Worm (Caenorhabditis elegans) whole organism, L2 larva: ENCODE data around the gene pgp-7.

Source experiments
- C34F6.9 ChIP-seq: fragments of 150-350 bp; optimal IDR thresholded peaks from 2 replicates; lab custom pipeline; 2014; ENCODE audit warnings: missing biosample characterization, missing genetic modification characterization
- F13H6.1 ChIP-seq: sonication (generic microtip); optimal IDR thresholded peaks from 2 replicates; lab custom pipeline; 2016; ENCODE audit warnings: missing genetic modification characterization, missing compliant biosample characterization
- R02D3.7 ChIP-seq: fragments of 150-350 bp; optimal IDR thresholded peaks from 2 replicates; lab custom pipeline; 2014; ENCODE audit warnings: missing biosample characterization, missing genetic modification characterization
- Y55F3AM.14 ChIP-seq: fragments of 200-800 bp; sonication (Bioruptor generic); optimal IDR thresholded peaks from 2 replicates; lab custom pipeline; 2018; ENCODE audit warnings: mild to moderate bottlenecking, missing genetic modification characterization, missing compliant biosample characterization
- ZK546.5 ChIP-seq: sonication (generic microtip); optimal IDR thresholded peaks from 2 replicates; lab custom pipeline; 2017; ENCODE audit warnings: missing biosample characterization, missing genetic modification characterization
- alr-1 ChIP-seq: fragments of 150-350 bp; optimal IDR thresholded peaks from 2 replicates; lab custom pipeline; 2014; ENCODE audit warnings: missing biosample characterization, missing genetic modification characterization
- aly-2 ChIP-seq: fragments of 150-350 bp; optimal IDR thresholded peaks from 2 replicates; lab custom pipeline; 2014; ENCODE audit warnings: missing biosample characterization, missing genetic modification characterization
- ama-1 ChIP-seq: fragments of 150-350 bp; optimal IDR thresholded peaks from 2 replicates; lab custom pipeline; 2018; ENCODE audit warnings: inconsistent platforms
- blmp-1 ChIP-seq: sonication (generic microtip); optimal IDR thresholded peaks from 2 replicates; lab custom pipeline; 2017; ENCODE audit warnings: missing genetic modification characterization, mild to moderate bottlenecking, missing compliant biosample characterization, antibody characterized with exemption, moderate library complexity; ENCODE audit not compliant: insufficient read depth
- ceh-16 ChIP-seq: fragments of 150-350 bp; optimal IDR thresholded peaks from 2 replicates; lab custom pipeline; 2014; ENCODE audit warnings: missing biosample characterization, missing genetic modification characterization
- ceh-82 ChIP-seq: fragments of 150-350 bp; optimal IDR thresholded peaks from 2 replicates; lab custom pipeline; 2014; ENCODE audit warnings: missing biosample characterization, missing genetic modification characterization
- crh-2 ChIP-seq: sonication (generic microtip); optimal IDR thresholded peaks from 2 replicates; lab custom pipeline; 2017; ENCODE audit warnings: missing biosample characterization, missing genetic modification characterization
- dmd-4 ChIP-seq: sonication (generic microtip); optimal IDR thresholded peaks from 2 replicates; lab custom pipeline; 2017; ENCODE audit warnings: missing biosample characterization, missing genetic modification characterization
- egl-27 ChIP-seq: sonication (generic microtip); optimal IDR thresholded peaks from 3 replicates; lab custom pipeline; 2017; ENCODE audit warnings: missing biosample characterization, missing genetic modification reagents, missing genetic modification characterization
- elt-1 ChIP-seq: fragments of 150-350 bp; optimal IDR thresholded peaks from 2 replicates; lab custom pipeline; 2014; ENCODE audit warnings: missing biosample characterization, missing genetic modification characterization
- elt-3 ChIP-seq: sonication (generic microtip); optimal IDR thresholded peaks from 2 replicates; lab custom pipeline; 2017; ENCODE audit warnings: missing biosample characterization, missing genetic modification characterization
- fos-1 ChIP-seq: fragments of 150-350 bp; optimal IDR thresholded peaks from 2 replicates; lab custom pipeline; 2014; ENCODE audit warnings: missing biosample characterization, missing genetic modification characterization
- gmeb-1 ChIP-seq: fragments of 150-350 bp; optimal IDR thresholded peaks from 2 replicates; lab custom pipeline; 2014; ENCODE audit warnings: missing biosample characterization, missing genetic modification characterization
- lin-11 ChIP-seq: fragments of 150-350 bp; sonication (generic microtip); optimal IDR thresholded peaks from 2 replicates; lab custom pipeline; 2014; ENCODE audit warnings: missing biosample characterization, missing genetic modification characterization, inconsistent platforms, mixed read lengths
- lin-13 ChIP-seq: fragments of 150-350 bp; optimal IDR thresholded peaks from 2 replicates; lab custom pipeline; 2014; ENCODE audit warnings: missing biosample characterization, missing genetic modification reagents, missing genetic modification characterization
- lin-39 ChIP-seq: fragments of 150-350 bp; optimal IDR thresholded peaks from 2 replicates; lab custom pipeline; 2014; ENCODE audit warnings: missing biosample characterization, missing genetic modification reagents, missing genetic modification characterization
- lsy-2 ChIP-seq, 2 experiments: fragments of 150-350 bp in 1 of 2; sonication (generic microtip) in 1 of 2; optimal IDR thresholded peaks; 2 replicates each; lab custom pipeline; 2014 to 2017; ENCODE audit warnings: missing biosample characterization in 2 of 2, missing genetic modification characterization in 2 of 2
- mab-5 ChIP-seq: fragments of 150-350 bp; optimal IDR thresholded peaks from 2 replicates; lab custom pipeline; 2014; ENCODE audit warnings: missing biosample characterization, missing genetic modification characterization
- mbf-1 ChIP-seq: sonication (generic microtip); optimal IDR thresholded peaks from 2 replicates; lab custom pipeline; 2017; ENCODE audit warnings: missing biosample characterization, missing genetic modification characterization
- mdl-1 ChIP-seq, 2 experiments: fragments of 150-350 bp in 1 of 2; sonication (generic microtip) in 1 of 2; optimal IDR thresholded peaks; 2 replicates each; lab custom pipeline; 2017; ENCODE audit warnings: missing biosample characterization in 2 of 2, missing genetic modification characterization in 2 of 2
- nhr-10 ChIP-seq: sonication (generic microtip); optimal IDR thresholded peaks from 2 replicates; lab custom pipeline; 2017; ENCODE audit warnings: missing biosample characterization, missing genetic modification characterization
- nhr-11 ChIP-seq: fragments of 150-350 bp; optimal IDR thresholded peaks from 2 replicates; lab custom pipeline; 2014; ENCODE audit warnings: missing biosample characterization, missing genetic modification characterization
- nhr-12 ChIP-seq: fragments of 150-350 bp; optimal IDR thresholded peaks from 2 replicates; lab custom pipeline; 2014; ENCODE audit warnings: missing biosample characterization, missing genetic modification characterization
- nhr-129 ChIP-seq: fragments of 150-350 bp; optimal IDR thresholded peaks from 2 replicates; lab custom pipeline; 2014; ENCODE audit warnings: missing biosample characterization, missing genetic modification characterization
- nhr-21 ChIP-seq: fragments of 150-350 bp; optimal IDR thresholded peaks from 2 replicates; lab custom pipeline; 2014; ENCODE audit warnings: missing biosample characterization, missing genetic modification characterization
- nhr-23 ChIP-seq: fragments of 150-350 bp; optimal IDR thresholded peaks from 2 replicates; lab custom pipeline; 2014; ENCODE audit warnings: missing biosample characterization, missing genetic modification reagents, missing genetic modification characterization
- nhr-237 ChIP-seq: fragments of 150-350 bp; optimal IDR thresholded peaks from 2 replicates; lab custom pipeline; 2014; ENCODE audit warnings: missing biosample characterization, missing genetic modification characterization
- nhr-25 ChIP-seq: fragments of 150-350 bp; sonication (generic microtip); optimal IDR thresholded peaks from 3 replicates; lab custom pipeline; 2014; ENCODE audit warnings: missing biosample characterization, missing genetic modification characterization
- nhr-6 ChIP-seq: fragments of 150-350 bp; optimal IDR thresholded peaks from 2 replicates; lab custom pipeline; 2014; ENCODE audit warnings: missing biosample characterization, missing genetic modification characterization
- nhr-77 ChIP-seq: fragments of 150-350 bp; optimal IDR thresholded peaks from 2 replicates; lab custom pipeline; 2014; ENCODE audit warnings: missing biosample characterization, missing genetic modification characterization
- peb-1 ChIP-seq: fragments of 150-350 bp; optimal IDR thresholded peaks from 2 replicates; lab custom pipeline; 2014; ENCODE audit warnings: missing biosample characterization, missing genetic modification characterization
- sem-4 ChIP-seq: fragments of 150-350 bp; optimal IDR thresholded peaks from 2 replicates; lab custom pipeline; 2014; ENCODE audit warnings: missing biosample characterization, missing genetic modification reagents, missing genetic modification characterization
- skn-1 ChIP-seq: sonication (generic microtip); optimal IDR thresholded peaks from 2 replicates; lab custom pipeline; 2017; ENCODE audit warnings: missing biosample characterization, missing genetic modification characterization
- sma-3 ChIP-seq: sonication (generic microtip); optimal IDR thresholded peaks from 2 replicates; lab custom pipeline; 2016; ENCODE audit warnings: missing genetic modification reagents, missing genetic modification characterization, missing compliant biosample characterization
- sma-9 ChIP-seq, 2 experiments: fragments of 150-350 bp in 1 of 2; sonication (generic microtip) in 1 of 2; optimal IDR thresholded peaks; 2 replicates each; lab custom pipeline; 2014 to 2016; ENCODE audit warnings: missing genetic modification characterization in 2 of 2, mild to moderate bottlenecking in 1 of 2, missing biosample characterization in 1 of 2, missing compliant biosample characterization in 1 of 2, missing genetic modification reagents in 1 of 2, moderate library complexity in 1 of 2
- snpc-4 ChIP-seq: fragments of 150-350 bp; optimal IDR thresholded peaks from 2 replicates; lab custom pipeline; 2014; ENCODE audit warnings: missing biosample characterization, missing genetic modification characterization
- unc-39 ChIP-seq: fragments of 150-350 bp; optimal IDR thresholded peaks from 2 replicates; lab custom pipeline; 2014; ENCODE audit warnings: missing biosample characterization, missing genetic modification characterization
- unc-55 ChIP-seq: fragments of 150-350 bp; sonication (generic microtip); optimal IDR thresholded peaks from 3 replicates; lab custom pipeline; 2014; ENCODE audit warnings: missing biosample characterization, missing genetic modification reagents, missing genetic modification characterization
- unc-62 ChIP-seq: fragments of 150-350 bp; optimal IDR thresholded peaks from 2 replicates; lab custom pipeline; 2014; ENCODE audit warnings: missing biosample characterization, missing genetic modification reagents, missing genetic modification characterization
- zag-1 ChIP-seq: fragments of 150-350 bp; optimal IDR thresholded peaks from 2 replicates; lab custom pipeline; 2014; ENCODE audit warnings: missing biosample characterization, missing genetic modification characterization
- ztf-1 ChIP-seq: fragments of 200-800 bp; sonication (Bioruptor generic); conservative IDR thresholded peaks from 2 replicates; pipeline ENCODE4 v1.3.6; 2022; ENCODE audit warnings: missing genetic modification characterization, missing compliant biosample characterization
- ztf-11 ChIP-seq: sonication (generic microtip); optimal IDR thresholded peaks from 2 replicates; lab custom pipeline; 2017; ENCODE audit warnings: missing biosample characterization, missing genetic modification characterization
- ztf-4 ChIP-seq: fragments of 150-350 bp; optimal IDR thresholded peaks from 2 replicates; lab custom pipeline; 2014; ENCODE audit warnings: missing biosample characterization, missing genetic modification characterization

The pgp-7 gene

DNA sequence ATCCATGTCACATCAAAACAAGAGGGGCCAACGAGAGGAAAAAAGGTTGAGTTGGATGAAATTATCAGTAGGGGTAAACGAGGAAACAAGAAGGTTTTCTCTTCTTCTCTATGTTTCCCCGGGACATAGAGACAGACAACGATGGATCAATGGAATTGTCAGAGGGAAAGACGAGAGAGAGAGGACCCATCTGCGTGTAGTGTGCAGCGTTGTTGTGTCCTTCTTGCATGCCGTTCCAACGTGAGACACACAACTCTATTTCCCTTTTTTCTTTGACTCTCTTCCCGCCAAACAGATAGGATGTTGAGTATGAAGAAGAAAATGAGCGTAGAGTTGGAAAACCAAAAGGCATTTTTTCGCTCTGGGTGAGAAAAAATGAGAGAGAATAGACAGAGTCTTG, 30.9 kb upstream of the pgp-7 start:
- TF ChIP-seq blmp-1 (tag; lab: Kevin White, UChicago) (peak; percentile 15), sma-9 (GFP tag; optimal IDR thresholded peaks at IDR 0.05; lab: Kevin White, UChicago) (peak; percentile 88), sma-9 (tag; optimal IDR thresholded peaks at IDR 0.05; lab: Kevin White, UChicago) (no peak), nhr-21 (tag; lab: Kevin White, UChicago) (peak; percentile 66), ZK546.5 (tag; lab: Kevin White, UChicago) (no peak), unc-39 (no peak), mab-5 (tag; lab: Kevin White, UChicago) (peak; percentile 50), ama-1 (no peak), nhr-10 (no peak), lin-11 (no peak), peb-1 (tag; lab: Kevin White, UChicago) (no peak), sem-4 (peak; percentile 17), ztf-4 (tag; lab: Kevin White, UChicago) (no peak), C34F6.9 (peak; percentile 88), nhr-25 (tag; lab: Kevin White, UChicago) (peak; percentile 9), lin-39 (tag; lab: Kevin White, UChicago) (no peak), nhr-12 (no peak), R02D3.7 (no peak), fos-1 (tag; lab: Kevin White, UChicago) (peak; percentile 45), skn-1 (tag; lab: Kevin White, UChicago) (no peak), unc-55 (peak; percentile 83), elt-3 (tag; lab: Kevin White, UChicago) (no peak), ceh-16 (no peak), unc-62 (GFP tag; lab: Kevin White, UChicago) (no peak), mdl-1 (tag; optimal IDR thresholded peaks at IDR 0.05; lab: Kevin White, UChicago) (peak; percentile 15 to 70), nhr-23 (tag; lab: Kevin White, UChicago) (no peak), snpc-4 (peak; percentile 36), zag-1 (tag; lab: Kevin White, UChicago) (peak; percentile 29), nhr-129 (tag; lab: Kevin White, UChicago) (peak; percentile 93), Y55F3AM.14 (GFP tag; lab: Kevin White, UChicago) (no peak), gmeb-1 (tag; lab: Kevin White, UChicago) (no peak), crh-2 (peak; percentile 44), mbf-1 (tag; lab: Kevin White, UChicago) (no peak), aly-2 (tag; lab: Kevin White, UChicago) (no peak), elt-1 (tag; lab: Kevin White, UChicago) (no peak), nhr-77 (tag; lab: Kevin White, UChicago) (no peak), alr-1 (tag; lab: Kevin White, UChicago) (no peak), F13H6.1 (peak; percentile 80), sma-3 (GFP tag; lab: Kevin White, UChicago) (no peak), ztf-1 (GFP tag; lab: Robert Waterston, UW) (no peak), nhr-6 (tag; lab: Kevin White, UChicago) (peak; percentile 64), nhr-11 (tag; lab: Kevin White, UChicago) (no peak), nhr-237 (tag; lab: Kevin White, UChicago) (no peak), egl-27 (tag; lab: Kevin White, UChicago) (peak; percentile 41), lin-13 (GFP tag; lab: Kevin White, UChicago) (peak; percentile 31), dmd-4 (no peak), ceh-82 (tag; lab: Kevin White, UChicago) (no peak), ztf-11 (tag; lab: Kevin White, UChicago) (no peak), lsy-2 (tag; optimal IDR thresholded peaks at IDR 0.05; lab: Kevin White, UChicago) (peak; percentile 18 to 66)
